Worm (Caenorhabditis elegans) whole organism, midembryonic: ENCODE measurements around the gene F36H5.10.

Experiments
- T22C8.4 ChIP-seq: fragments of 200-800 bp; sonication (Bioruptor generic); IDR thresholded peaks from 2 replicates; pipeline ENCODE4 v1.3.6; 2022; ENCODE audit warnings: missing genetic modification characterization, missing compliant biosample characterization
- flt-1 ChIP-seq: fragments of 200-800 bp; sonication (Bioruptor generic); IDR thresholded peaks from 2 replicates; pipeline ENCODE4 v1.3.6; 2022; ENCODE audit warnings: missing genetic modification characterization, missing compliant biosample characterization
- klf-2 ChIP-seq: fragments of 200-800 bp; sonication (Bioruptor generic); conservative IDR thresholded peaks from 2 replicates; pipeline ENCODE4 v1.3.6; 2022; ENCODE audit warnings: missing genetic modification reagents, missing genetic modification characterization, missing compliant biosample characterization
- med-1 ChIP-seq: sonication (generic microtip); optimal IDR thresholded peaks from 2 replicates; lab custom pipeline; 2017; ENCODE audit warnings: missing genetic modification characterization, mild to moderate bottlenecking, missing compliant biosample characterization, antibody characterized with exemption, missing genetic modification reagents; ENCODE audit not compliant: insufficient read depth
- ref-1 ChIP-seq: fragments of 200-800 bp; sonication (Bioruptor generic); conservative IDR thresholded peaks from 2 replicates; pipeline ENCODE4 v1.3.6; 2022; ENCODE audit warnings: missing genetic modification reagents, missing genetic modification characterization, missing compliant biosample characterization
- tab-1 ChIP-seq: fragments of 200-800 bp; sonication (Bioruptor generic); IDR thresholded peaks from 2 replicates; pipeline ENCODE4 v1.3.6; 2022; ENCODE audit warnings: missing genetic modification characterization, missing compliant biosample characterization
- ztf-29 ChIP-seq: fragments of 200-800 bp; sonication (Bioruptor generic); IDR thresholded peaks from 2 replicates; pipeline ENCODE4 v1.3.6; 2022; ENCODE audit warnings: missing genetic modification reagents, missing genetic modification characterization, missing compliant biosample characterization

DNA sequence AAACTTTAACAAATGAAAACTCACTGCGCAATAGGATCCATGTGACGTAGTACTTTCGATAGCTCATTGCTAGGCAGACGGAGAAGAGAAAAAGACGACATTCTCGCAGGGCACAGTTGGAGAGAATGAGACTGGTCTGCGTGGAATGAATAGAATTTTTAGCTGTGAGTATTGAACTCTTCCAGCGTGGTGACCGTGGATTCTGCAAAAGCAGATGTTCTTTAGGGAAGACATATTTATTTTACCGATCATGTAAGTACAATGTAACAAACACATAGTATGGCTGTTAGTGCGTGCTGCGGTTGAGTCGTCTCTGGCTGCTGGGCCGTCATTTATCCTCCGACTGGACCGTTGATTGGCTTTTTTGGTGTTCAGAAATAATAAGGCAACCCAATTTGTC is 4.1 kb upstream of the F36H5.10 start, which contains the start of gene F36H5.9:
- no peak for TF ChIP-seq flt-1 (GFP tag; lab: Robert Waterston, UW)
- TF ChIP-seq T22C8.4 (GFP tag; lab: Robert Waterston, UW), result no peak
- TF ChIP-seq ztf-29 (GFP tag; lab: Robert Waterston, UW), result no peak
- TF ChIP-seq med-1 (GFP tag; lab: Kevin White, UChicago), result no peak
- no peak for TF ChIP-seq ref-1 (GFP tag; lab: Robert Waterston, UW)
- TF ChIP-seq klf-2, result no peak
- TF ChIP-seq tab-1 (GFP tag; lab: Robert Waterston, UW), result no peak
